Worm (Caenorhabditis elegans): ENCODE measurements around the gene srh-289.

DNA sequence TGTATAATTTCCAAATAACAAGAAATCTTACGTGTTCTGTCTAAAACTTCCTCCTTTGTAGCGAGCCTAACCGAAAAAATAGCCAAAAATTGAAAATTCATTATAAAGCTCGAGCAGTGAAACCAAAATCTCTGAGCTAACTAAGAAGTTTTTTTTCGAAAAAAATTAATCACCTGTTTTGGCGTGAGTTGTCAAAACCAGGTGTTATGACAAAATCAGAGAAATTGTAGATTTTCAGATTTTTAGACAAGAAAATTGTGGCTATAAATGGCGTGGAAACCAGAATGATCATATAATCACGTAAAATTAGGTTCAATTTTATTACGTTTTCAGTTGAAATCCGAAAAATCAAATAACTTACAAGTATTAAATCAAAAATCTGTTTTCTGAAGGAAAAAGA, 20.8 kb downstream of the srh-289 start, which contains the start of gene sre-21:
- TF ChIP-seq jun-1 (tag; optimal IDR thresholded peaks at IDR 0.05): no peak
- TF ChIP-seq skn-1 (tag; optimal IDR thresholded peaks at IDR 0.05): no peak

Measured in whole organism, L3 larva.